Comparison of ENCODE assay signal across 2 fruit fly cellular contexts in the genomic region with DNA sequence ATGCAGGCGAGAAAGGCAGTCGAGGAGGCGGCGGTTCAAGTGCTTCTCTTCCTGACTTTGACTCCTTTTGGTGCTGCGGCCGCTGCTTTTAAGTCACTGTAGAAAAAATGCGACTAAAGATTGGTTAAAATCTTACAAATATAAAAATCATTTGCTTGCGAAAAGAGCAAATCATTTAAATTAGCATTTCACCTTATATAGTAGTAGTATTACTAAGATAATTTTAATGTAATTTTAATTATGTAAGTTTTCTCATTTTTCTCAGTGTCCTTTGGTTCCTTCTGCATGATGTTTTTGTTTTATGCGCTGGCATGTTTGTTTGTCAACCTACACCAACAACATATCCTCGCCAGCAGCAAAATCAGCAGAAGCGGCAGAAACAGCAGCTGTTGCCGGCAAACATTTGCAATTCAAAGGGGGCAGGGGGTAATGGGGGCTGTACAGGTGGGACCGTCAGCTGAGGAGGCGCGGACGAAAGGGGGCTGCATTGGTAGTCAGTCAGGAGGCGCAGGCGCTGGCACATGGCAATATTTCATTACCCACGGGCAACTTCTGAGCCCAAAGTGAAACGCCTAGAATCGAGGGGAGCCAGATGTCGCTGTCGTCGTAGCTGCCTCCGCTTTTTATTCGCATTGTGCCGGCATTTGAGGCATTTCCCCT.
TF ChIP-seq lines count a peak whose summit lies in the region.

No protein-coding gene starts in this region.

TF ChIP-seq in whole organism, prepupa, 60 proteins besides CTCF, POLR2A, EP300 and RAD21 (continued from another document):
- TF ChIP-seq CG10669 (GFP tag; optimal IDR thresholded peaks at IDR 0.05; lab: Kevin White, UChicago) = peak; percentile 76
- TF ChIP-seq Eip93F (GFP tag; optimal IDR thresholded peaks at IDR 0.05; lab: Kevin White, UChicago) = peak; percentile 48
- peak; percentile 67 for TF ChIP-seq Smox (GFP tag; optimal IDR thresholded peaks at IDR 0.05; lab: Kevin White, UChicago)
- TF ChIP-seq CG8119 (GFP tag; IDR thresholded peaks at IDR 0.05; lab: Robert Waterston, UW) = peak; percentile 83
- TF ChIP-seq Lpt (GFP tag; optimal IDR thresholded peaks at IDR 0.05; lab: Kevin White, UChicago) = peak; percentile 57
- TF ChIP-seq Hr4 (GFP tag; optimal IDR thresholded peaks at IDR 0.05; lab: Kevin White, UChicago) = peak; percentile 43
- TF ChIP-seq CG11294 (GFP tag; IDR thresholded peaks at IDR 0.05; lab: Robert Waterston, UW) = no peak
- TF ChIP-seq eg (GFP tag; IDR thresholded peaks at IDR 0.05; lab: Robert Waterston, UW) = peak; percentile 57; the same call in 2 of the 3 replicates
- peak; percentile 67 for TF ChIP-seq acj6 (GFP tag; optimal IDR thresholded peaks at IDR 0.05; lab: Kevin White, UChicago)
- TF ChIP-seq Blimp-1 (GFP tag; optimal IDR thresholded peaks at IDR 0.05; lab: Kevin White, UChicago) = peak; percentile 47
- TF ChIP-seq CG3919 (GFP tag; optimal IDR thresholded peaks at IDR 0.05; lab: Kevin White, UChicago) = peak; percentile 73
- peak; percentile 23 for TF ChIP-seq Ets21C (GFP tag; optimal IDR thresholded peaks at IDR 0.05; lab: Kevin White, UChicago)
- TF ChIP-seq cyc (GFP tag; optimal IDR thresholded peaks at IDR 0.05; lab: Kevin White, UChicago) = peak; percentile 53
- peak; percentile 60 for TF ChIP-seq lz (GFP tag; optimal IDR thresholded peaks at IDR 0.05; lab: Kevin White, UChicago)
- TF ChIP-seq CG31627 (GFP tag; optimal IDR thresholded peaks at IDR 0.05; lab: Kevin White, UChicago) = peak; percentile 37
- TF ChIP-seq CG8632 (GFP tag; optimal IDR thresholded peaks at IDR 0.05; lab: Kevin White, UChicago) = peak; percentile 49
- TF ChIP-seq Eip78C (GFP tag; lab: Kevin White, UChicago) = peak; percentile 94
- TF ChIP-seq net (GFP tag; optimal IDR thresholded peaks at IDR 0.05; lab: Kevin White, UChicago) = peak; percentile 60
- TF ChIP-seq CG8319 (GFP tag; optimal IDR thresholded peaks at IDR 0.05; lab: Kevin White, UChicago) = no peak
- peak; percentile 65 for TF ChIP-seq fd59A (GFP tag; optimal IDR thresholded peaks at IDR 0.05; lab: Kevin White, UChicago)
- no peak for TF ChIP-seq CG6854 (GFP tag; optimal IDR thresholded peaks at IDR 0.05; lab: Kevin White, UChicago)
- peak in 1 of 2 experiments; percentile 59 for TF ChIP-seq salr (GFP tag; optimal IDR thresholded peaks at IDR 0.05; lab: Kevin White, UChicago)
- peak; percentile 78 for TF ChIP-seq dsx (GFP tag; optimal IDR thresholded peaks at IDR 0.05; lab: Kevin White, UChicago; ENCODE audit: poor library complexity, severe bottlenecking)
- peak; percentile 86 for TF ChIP-seq Ets96B (tag; optimal IDR thresholded peaks at IDR 0.05; lab: Kevin White, UChicago)
- TF ChIP-seq CG16779 (tag; optimal IDR thresholded peaks at IDR 0.05; lab: Kevin White, UChicago) = peak; percentile 43
- peak; percentile 72 for TF ChIP-seq OdsH (GFP tag; optimal IDR thresholded peaks at IDR 0.05; lab: Kevin White, UChicago)
- TF ChIP-seq Sox15 (GFP tag; optimal IDR thresholded peaks at IDR 0.05; lab: Kevin White, UChicago) = peak; percentile 5
- peak; percentile 64 for TF ChIP-seq Gug (GFP tag; IDR thresholded peaks at IDR 0.05; lab: Robert Waterston, UW)
- peak; percentile 62 for TF ChIP-seq CG6808 (GFP tag; optimal IDR thresholded peaks at IDR 0.05; lab: Kevin White, UChicago)
- peak; percentile 9 for TF ChIP-seq CG11762 (GFP tag; optimal IDR thresholded peaks at IDR 0.05; lab: Kevin White, UChicago; ENCODE audit: insufficient read depth)
- peak; percentile 49 for TF ChIP-seq pdm3 (GFP tag; optimal IDR thresholded peaks at IDR 0.05; lab: Kevin White, UChicago)
- peak; percentile 48 for TF ChIP-seq Sox14 (GFP tag; optimal IDR thresholded peaks at IDR 0.05; lab: Kevin White, UChicago)
- TF ChIP-seq CG4318 (GFP tag; optimal IDR thresholded peaks at IDR 0.05; lab: Kevin White, UChicago) = peak; percentile 43
- peak; percentile 23 for TF ChIP-seq CG6276 (GFP tag; optimal IDR thresholded peaks at IDR 0.05; lab: Kevin White, UChicago)
- peak; percentile 57 for TF ChIP-seq CG1621 (tag; optimal IDR thresholded peaks at IDR 0.05; lab: Kevin White, UChicago)
- TF ChIP-seq ss (GFP tag; optimal IDR thresholded peaks at IDR 0.05; lab: Kevin White, UChicago) = peak; percentile 77
- TF ChIP-seq svp (GFP tag; lab: Kevin White, UChicago) = peak; percentile 84
- peak; percentile 64 for TF ChIP-seq vri (GFP tag; optimal IDR thresholded peaks at IDR 0.05; lab: Kevin White, UChicago)

TF ChIP-seq in whole organism, wandering third instar larva, 38 proteins besides CTCF, POLR2A, EP300 and RAD21 (continued from another document):
- TF ChIP-seq Hr83 (GFP tag; optimal IDR thresholded peaks at IDR 0.05; lab: Kevin White, UChicago; ENCODE audit: poor library complexity, severe bottlenecking) (no peak), sv (GFP tag; optimal IDR thresholded peaks at IDR 0.05; lab: Kevin White, UChicago) (no peak), dl (GFP tag; optimal IDR thresholded peaks at IDR 0.05; lab: Kevin White, UChicago; ENCODE audit: insufficient read depth in 1 of 2, partially characterized antibody in 2 of 2) (no peak), Dfd (GFP tag; optimal IDR thresholded peaks at IDR 0.05; lab: Kevin White, UChicago) (no peak), Vsx2 (GFP tag; optimal IDR thresholded peaks at IDR 0.05; lab: Kevin White, UChicago; ENCODE audit: partially characterized antibody) (no peak), Sp1 (GFP tag; optimal IDR thresholded peaks at IDR 0.05; lab: Kevin White, UChicago) (peak; percentile 82), h (GFP tag; optimal IDR thresholded peaks at IDR 0.05; lab: Kevin White, UChicago) (peak; percentile 88), Rel (GFP tag; optimal IDR thresholded peaks at IDR 0.05; lab: Kevin White, UChicago) (peak; percentile 61), Rel (tag; optimal IDR thresholded peaks at IDR 0.05; lab: Kevin White, UChicago) (peak; percentile 20), OdsH (GFP tag; optimal IDR thresholded peaks at IDR 0.05; lab: Kevin White, UChicago) (peak; percentile 75), Mio (GFP tag; optimal IDR thresholded peaks at IDR 0.05; lab: Kevin White, UChicago) (no peak)
